Worm (Caenorhabditis elegans) whole organism, L4 larva: ENCODE measurements around the gene eri-3.
"Not testable (repeated sequence)": the region's sequence is repeated elsewhere in the genome, so short reads cannot be mapped to it uniquely, and the experiment has no call there.

Source experiments
- D1046.2 ChIP-seq: fragments of 200-800 bp; sonication (Bioruptor generic); IDR thresholded peaks from 2 replicates; pipeline ENCODE4 v1.3.6; 2022; ENCODE audit warnings: missing genetic modification characterization, missing compliant biosample characterization
- F37D6.2 ChIP-seq: sonication (generic microtip); optimal IDR thresholded peaks from 2 replicates; lab custom pipeline; 2016; ENCODE audit warnings: mild to moderate bottlenecking, missing genetic modification characterization, missing compliant biosample characterization
- T20F7.1 ChIP-seq: fragments of 200-800 bp; sonication (Bioruptor generic); optimal IDR thresholded peaks from 2 replicates; lab custom pipeline; 2018; ENCODE audit warnings: mild to moderate bottlenecking, missing genetic modification characterization, missing compliant biosample characterization
- Y48G9A.11 ChIP-seq: fragments of 200-800 bp; sonication (Bioruptor generic); IDR thresholded peaks from 2 replicates; pipeline ENCODE4 v1.3.6; 2022; ENCODE audit warnings: missing genetic modification reagents, missing genetic modification characterization, missing compliant biosample characterization
- ZK337.2 ChIP-seq: fragments of 200-800 bp; sonication (Bioruptor generic); IDR thresholded peaks from 2 replicates; pipeline ENCODE4 v1.3.6; 2022; ENCODE audit warnings: missing genetic modification reagents, missing genetic modification characterization, missing compliant biosample characterization
- arid-1 ChIP-seq: fragments of 200-800 bp; sonication (Bioruptor generic); conservative IDR thresholded peaks from 2 replicates; pipeline ENCODE4 v1.3.6; 2022; ENCODE audit warnings: missing genetic modification reagents, missing genetic modification characterization, missing compliant biosample characterization
- ceh-20 ChIP-seq: fragments of 200-800 bp; sonication (Bioruptor generic); IDR thresholded peaks from 2 replicates; pipeline ENCODE4 v1.3.6; 2022; ENCODE audit warnings: missing genetic modification reagents, missing genetic modification characterization, missing compliant biosample characterization
- ceh-44 ChIP-seq: fragments of 200-800 bp; sonication (Bioruptor generic); IDR thresholded peaks from 2 replicates; pipeline ENCODE4 v1.3.6; 2022; ENCODE audit warnings: missing genetic modification reagents, missing genetic modification characterization, missing compliant biosample characterization
- ces-1 ChIP-seq: fragments of 150-350 bp; sonication (generic microtip); optimal IDR thresholded peaks from 4 replicates; lab custom pipeline; 2014; ENCODE audit warnings: missing biosample characterization, missing genetic modification reagents, missing genetic modification characterization
- ctbp-1 ChIP-seq: fragments of 200-800 bp; sonication (Bioruptor generic); IDR thresholded peaks from 2 replicates; pipeline ENCODE4 v1.3.6; 2022; ENCODE audit warnings: missing genetic modification reagents, missing genetic modification characterization, missing compliant biosample characterization
- dmd-6 ChIP-seq: fragments of 200-800 bp; sonication (Bioruptor generic); IDR thresholded peaks from 2 replicates; pipeline ENCODE4 v1.3.6; 2022; ENCODE audit warnings: missing genetic modification reagents, missing genetic modification characterization, missing compliant biosample characterization
- dmd-9 ChIP-seq: fragments of 200-800 bp; sonication (Bioruptor generic); IDR thresholded peaks from 2 replicates; pipeline ENCODE4 v1.3.6; 2022; ENCODE audit warnings: missing genetic modification reagents, missing genetic modification characterization, missing compliant biosample characterization
- dpl-1 ChIP-seq: fragments of 150-350 bp; optimal IDR thresholded peaks from 2 replicates; lab custom pipeline; 2014; ENCODE audit warnings: missing biosample characterization, missing genetic modification reagents, missing genetic modification characterization
- hif-1 ChIP-seq, 2 experiments: sonication (generic microtip); optimal IDR thresholded peaks; 2 replicates each; lab custom pipeline; 2016 to 2017; ENCODE audit warnings: missing compliant biosample characterization in 2 of 2, missing genetic modification characterization in 2 of 2, missing genetic modification reagents in 2 of 2, missing genotype in 2 of 2, mild to moderate bottlenecking in 1 of 2
- hmg-1.1 ChIP-seq: fragments of 200-800 bp; sonication (Bioruptor generic); IDR thresholded peaks from 2 replicates; pipeline ENCODE4 v1.3.6; 2022; ENCODE audit warnings: missing genetic modification reagents, missing genetic modification characterization, missing compliant biosample characterization
- lin-13 ChIP-seq: fragments of 150-350 bp; optimal IDR thresholded peaks from 2 replicates; lab custom pipeline; 2014; ENCODE audit warnings: missing biosample characterization, missing genetic modification reagents, missing genetic modification characterization
- lin-38 ChIP-seq: fragments of 200-800 bp; sonication (Bioruptor generic); IDR thresholded peaks from 2 replicates; pipeline ENCODE4 v1.3.6; 2022; ENCODE audit warnings: missing genetic modification reagents, missing genetic modification characterization, missing compliant biosample characterization
- lir-3 ChIP-seq: sonication (generic microtip); optimal IDR thresholded peaks from 2 replicates; lab custom pipeline; 2016; ENCODE audit warnings: mild to moderate bottlenecking, missing genetic modification characterization, missing compliant biosample characterization
- lsy-2 ChIP-seq, 2 experiments: fragments of 150-350 bp in 1 of 2; sonication (generic microtip) in 1 of 2; optimal IDR thresholded peaks; 2 replicates each; lab custom pipeline; 2014 to 2017; ENCODE audit warnings: missing biosample characterization in 2 of 2, missing genetic modification characterization in 2 of 2
- madf-5 ChIP-seq, 2 experiments: fragments of 200-800 bp; sonication (Bioruptor generic); IDR thresholded peaks; 2 replicates each; pipeline ENCODE4 v1.3.6; 2022; ENCODE audit warnings: missing compliant biosample characterization in 2 of 2, missing genetic modification characterization in 2 of 2
- madf-9 ChIP-seq: fragments of 200-800 bp; sonication (Bioruptor generic); conservative IDR thresholded peaks from 2 replicates; pipeline ENCODE4 v1.3.6; 2022; ENCODE audit warnings: missing genetic modification reagents, missing genetic modification characterization, missing compliant biosample characterization
- mdt-29 ChIP-seq: fragments of 200-800 bp; sonication (Bioruptor generic); IDR thresholded peaks from 2 replicates; pipeline ENCODE4 v1.3.6; 2022; ENCODE audit warnings: missing genetic modification reagents, missing genetic modification characterization, missing compliant biosample characterization
- mep-1 ChIP-seq: fragments of 150-350 bp; sonication (generic microtip); optimal IDR thresholded peaks from 3 replicates; lab custom pipeline; 2014; ENCODE audit warnings: missing biosample characterization, missing genetic modification characterization
- mes-2 ChIP-seq: sonication (generic microtip); optimal IDR thresholded peaks from 2 replicates; lab custom pipeline; 2016; ENCODE audit warnings: missing genotype, mild to moderate bottlenecking, missing genetic modification characterization, missing compliant biosample characterization; ENCODE audit not compliant: poor library complexity, severe bottlenecking
- nhr-42 ChIP-seq: fragments of 200-800 bp; sonication (Bioruptor generic); IDR thresholded peaks from 2 replicates; pipeline ENCODE4 v1.3.6; 2022; ENCODE audit warnings: missing genetic modification characterization, missing compliant biosample characterization
- pha-4 ChIP-seq, 2 experiments: fragments of 150-350 bp in 1 of 2; fragments of 200-800 bp in 1 of 2; sonication (Bioruptor generic) in 1 of 2; IDR thresholded peaks in 1 of 2; optimal IDR thresholded peaks in 1 of 2; 2 replicates each; pipeline versions ENCODE4 v1.3.6 to Lab custom; 2014 to 2022; ENCODE audit warnings: missing genetic modification characterization in 2 of 2, missing genetic modification reagents in 2 of 2, missing biosample characterization in 1 of 2, missing compliant biosample characterization in 1 of 2
- pqm-1 ChIP-seq: sonication (generic microtip); optimal IDR thresholded peaks from 2 replicates; lab custom pipeline; 2017; ENCODE audit warnings: missing biosample characterization, missing genetic modification characterization
- rbr-2 ChIP-seq: sonication (generic microtip); optimal IDR thresholded peaks from 2 replicates; lab custom pipeline; 2016; ENCODE audit warnings: missing genotype, missing genetic modification characterization, missing compliant biosample characterization
- sdz-12 ChIP-seq: fragments of 200-800 bp; sonication (Bioruptor generic); optimal IDR thresholded peaks from 2 replicates; lab custom pipeline; 2018; ENCODE audit warnings: mild to moderate bottlenecking, missing genetic modification characterization, missing compliant biosample characterization
- set-16 ChIP-seq: fragments of 200-800 bp; sonication (Bioruptor generic); IDR thresholded peaks from 2 replicates; pipeline ENCODE4 v1.3.6; 2022; ENCODE audit warnings: missing genetic modification reagents, missing genetic modification characterization, missing compliant biosample characterization
- snpc-1.2 ChIP-seq: fragments of 200-800 bp; sonication (Bioruptor generic); IDR thresholded peaks from 2 replicates; pipeline ENCODE4 v1.3.6; 2022; ENCODE audit warnings: missing genetic modification reagents, missing genetic modification characterization, missing compliant biosample characterization
- tra-1 ChIP-seq: fragments of 200-800 bp; sonication (Bioruptor generic); IDR thresholded peaks from 2 replicates; pipeline ENCODE4 v1.3.6; 2022; ENCODE audit warnings: missing genetic modification reagents, missing genetic modification characterization, missing compliant biosample characterization
- unc-130 ChIP-seq: sonication (generic microtip); optimal IDR thresholded peaks from 2 replicates; lab custom pipeline; 2016; ENCODE audit warnings: missing genetic modification reagents, missing genetic modification characterization, missing compliant biosample characterization
- vab-7 ChIP-seq: fragments of 200-800 bp; sonication (Bioruptor generic); IDR thresholded peaks from 2 replicates; pipeline ENCODE4 v1.3.6; 2022; ENCODE audit warnings: missing genetic modification reagents, missing genetic modification characterization, missing compliant biosample characterization
- ztf-7 ChIP-seq: fragments of 150-350 bp; optimal IDR thresholded peaks from 2 replicates; lab custom pipeline; 2014; ENCODE audit warnings: missing biosample characterization, missing genetic modification characterization

eri-3 gene

ce11 chrII:1130241-1130640, 6.9 kb downstream of the eri-3 start:
- TF ChIP-seq pqm-1 (tag; lab: Kevin White, UChicago), result no peak
- TF ChIP-seq lin-38 (GFP tag; lab: Robert Waterston, UW), result peak; percentile 90

- TF ChIP-seq arid-1 (GFP tag; lab: Robert Waterston, UW) (no peak), ceh-20 (GFP tag; lab: Robert Waterston, UW) (no peak), lin-38 (GFP tag; lab: Robert Waterston, UW) (peak; percentile 88), snpc-1.2 (GFP tag; lab: Robert Waterston, UW) (no peak)
Observed at ce11 chrII:1131367-1131766, 8.0 kb downstream of the eri-3 start.

- TF ChIP-seq set-16 (GFP tag; lab: Robert Waterston, UW), result peak; percentile 75
- TF ChIP-seq ztf-7 (tag; lab: Kevin White, UChicago), result no peak
Observed at ce11 chrII:1131821-1132220, 8.5 kb downstream of the eri-3 start.

- TF ChIP-seq mes-2 (tag; lab: Kevin White, UChicago), result no peak
- TF ChIP-seq lin-38 (GFP tag; lab: Robert Waterston, UW), result peak; percentile 81
Observed at ce11 chrII:1132750-1133149, 9.4 kb downstream of the eri-3 start.

- TF ChIP-seq F37D6.2 (tag; lab: Kevin White, UChicago) (no peak), lin-38 (GFP tag; lab: Robert Waterston, UW) (peak; percentile 63), ces-1 (no peak), hmg-1.1 (GFP tag; lab: Robert Waterston, UW) (no peak), madf-9 (GFP tag; lab: Robert Waterston, UW) (no peak), T20F7.1 (GFP tag; lab: Kevin White, UChicago) (no peak), lir-3 (tag; lab: Kevin White, UChicago) (no peak)
Observed at ce11 chrII:1133295-1133694, 10.0 kb downstream of the eri-3 start.

- peak; percentile 61; the same call in 1 of the 2 replicates for TF ChIP-seq nhr-42 (GFP tag; lab: Robert Waterston, UW)
- TF ChIP-seq arid-1 (GFP tag; lab: Robert Waterston, UW), result peak; percentile 59; the same call in 1 of the 2 replicates
- TF ChIP-seq tra-1 (GFP tag; lab: Robert Waterston, UW), result peak; percentile 24; the same call in 1 of the 2 replicates
- peak; percentile 60; the same call in 1 of the 2 replicates for TF ChIP-seq pha-4 (GFP tag; IDR thresholded peaks at IDR 0.05; lab: Robert Waterston, UW)
- TF ChIP-seq pha-4 (tag; optimal IDR thresholded peaks at IDR 0.05; lab: Kevin White, UChicago), result not testable (repeated sequence)
- 0 out of 2 replicates have a peak, but pooled peaks have one; percentile 11 for TF ChIP-seq snpc-1.2 (GFP tag; lab: Robert Waterston, UW)
- TF ChIP-seq hif-1 (tag; optimal IDR thresholded peaks at IDR 0.05; lab: Kevin White, UChicago), result peak in 1 of 2 experiments; percentile 17
- TF ChIP-seq madf-9 (GFP tag; lab: Robert Waterston, UW), result peak; percentile 66
- 0 out of 2 replicates have a peak, but pooled peaks have one; percentile 59 for TF ChIP-seq D1046.2 (GFP tag; lab: Robert Waterston, UW)
- peak; percentile 87 for TF ChIP-seq ceh-44 (GFP tag; lab: Robert Waterston, UW)
- TF ChIP-seq ctbp-1 (GFP tag; lab: Robert Waterston, UW), result peak; percentile 67; the same call in 1 of the 2 replicates
- peak; percentile 69 for TF ChIP-seq vab-7
- peak; percentile 30 for TF ChIP-seq lin-13 (GFP tag; lab: Kevin White, UChicago)
- peak; percentile 87 for TF ChIP-seq mes-2 (tag; lab: Kevin White, UChicago)
- TF ChIP-seq dmd-6 (GFP tag; lab: Robert Waterston, UW), result peak; percentile 46
- peak in 1 of 2 experiments; percentile 47 for TF ChIP-seq lsy-2 (tag; optimal IDR thresholded peaks at IDR 0.05; lab: Kevin White, UChicago)
- 0 out of 2 replicates have a peak, but pooled peaks have one; percentile 13 for TF ChIP-seq mdt-29
- TF ChIP-seq ZK337.2 (GFP tag; lab: Robert Waterston, UW), result peak; percentile 66; the same call in 1 of the 2 replicates
- peak; percentile 34 for TF ChIP-seq F37D6.2 (tag; lab: Kevin White, UChicago)
- TF ChIP-seq hmg-1.1 (GFP tag; lab: Robert Waterston, UW), result peak; percentile 49
- peak; percentile 38 for TF ChIP-seq dpl-1 (GFP tag; lab: Kevin White, UChicago)
- TF ChIP-seq unc-130 (GFP tag; lab: Kevin White, UChicago), result peak; percentile 42
- peak; percentile 18 for TF ChIP-seq sdz-12 (GFP tag; lab: Kevin White, UChicago)
- 0 out of 4 replicates have a peak, but pooled peaks of 1 of the 2 experiments have one; percentile 59 for TF ChIP-seq madf-5 (GFP tag; IDR thresholded peaks at IDR 0.05; lab: Robert Waterston, UW)
- TF ChIP-seq Y48G9A.11 (GFP tag; lab: Robert Waterston, UW), result peak; percentile 80; the same call in 1 of the 2 replicates
- peak; percentile 98 for TF ChIP-seq lin-38 (GFP tag; lab: Robert Waterston, UW)
- TF ChIP-seq mep-1 (tag; lab: Kevin White, UChicago), result peak; percentile 55
- TF ChIP-seq dmd-9 (GFP tag; lab: Robert Waterston, UW), result peak; percentile 80
- TF ChIP-seq rbr-2 (tag; lab: Kevin White, UChicago), result peak; percentile 51
Observed at ce11 chrII:1134314-1135108, 11.2 kb downstream of the eri-3 start.
